Fruit fly (Drosophila melanogaster): ENCODE measurements around the gene CG4766.
A peak's percentile ranks its signal among the peaks of the same experiment; 100 is the strongest.

The CG4766 gene

DNA sequence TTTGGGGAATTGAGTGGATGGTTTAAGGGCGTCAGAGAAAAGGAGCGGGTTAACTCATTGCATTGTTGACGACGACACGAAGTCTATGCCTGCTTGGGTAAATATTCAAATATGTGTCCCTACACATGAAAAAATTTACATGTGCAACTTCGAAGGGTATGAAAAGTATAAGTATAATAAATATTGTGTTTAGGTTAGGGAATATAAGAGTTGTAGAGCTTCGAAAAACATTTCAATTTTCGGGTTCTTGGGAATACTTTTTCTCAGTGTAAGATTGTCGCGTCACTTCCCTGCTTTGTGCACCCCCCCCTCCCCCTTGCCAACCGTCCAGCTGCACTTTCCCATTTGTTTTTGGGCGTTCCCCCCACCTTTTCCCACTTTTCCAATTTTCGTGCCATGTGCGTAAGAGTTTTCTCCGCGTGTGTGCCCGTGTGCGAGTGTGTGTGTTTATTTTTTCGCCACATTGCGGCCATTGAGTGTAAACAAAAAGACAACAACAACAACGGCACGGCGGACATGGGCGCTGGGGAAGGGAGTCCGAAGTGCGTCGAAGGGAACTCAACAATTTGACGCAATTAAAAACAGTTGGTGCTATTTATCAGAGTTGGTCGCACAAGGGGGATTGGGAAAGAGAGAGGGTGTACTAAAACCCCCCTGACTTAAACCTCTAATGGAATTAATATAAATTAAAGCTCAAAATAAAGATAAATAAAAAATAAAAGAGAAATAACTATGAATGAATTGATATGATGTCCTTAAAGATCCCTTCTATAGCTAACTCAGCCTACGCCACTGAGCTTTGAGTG lies 30.5 kb downstream of the CG4766 start (continued):
- TF ChIP-seq sens (GFP tag) (peak; percentile 73), CG30431 (GFP tag; optimal IDR thresholded peaks at IDR 0.05) (peak; percentile 4), CG4820 (GFP tag; optimal IDR thresholded peaks at IDR 0.05) (peak; percentile 17), Dek (tag; optimal IDR thresholded peaks at IDR 0.05) (peak; percentile 6), CG11723 (GFP tag; optimal IDR thresholded peaks at IDR 0.05) (no peak), CG1602 (GFP tag; optimal IDR thresholded peaks at IDR 0.05) (peak; percentile 1), pho (GFP tag; optimal IDR thresholded peaks at IDR 0.05) (peak; percentile 41), Deaf1 (tag; optimal IDR thresholded peaks at IDR 0.05) (no peak), CG11085 (GFP tag; IDR thresholded peaks at IDR 0.05) (peak; percentile 29; the same call in 1 of the 2 replicates), CG10274 (GFP tag; optimal IDR thresholded peaks at IDR 0.05) (no peak), CG2889 (GFP tag; IDR thresholded peaks at IDR 0.05) (no peak; the same call in 2 of the 3 replicates), Elba2 (GFP tag; optimal IDR thresholded peaks at IDR 0.05) (no peak), CG9437 (GFP tag; optimal IDR thresholded peaks at IDR 0.05) (peak; percentile 11), Chrac-16 (GFP tag; optimal IDR thresholded peaks at IDR 0.05) (peak; percentile 42), Dp (GFP tag; optimal IDR thresholded peaks at IDR 0.05) (no peak), CHES-1-like (GFP tag; optimal IDR thresholded peaks at IDR 0.05) (no peak), CG1603 (tag; optimal IDR thresholded peaks at IDR 0.05) (peak; percentile 46), CG18599 (GFP tag; optimal IDR thresholded peaks at IDR 0.05) (peak; percentile 57), E2f2 (GFP tag; IDR thresholded peaks at IDR 0.05) (no peak), Gug (GFP tag; IDR thresholded peaks at IDR 0.05) (no peak; the same call in 3 of the 4 replicates), CG9797 (GFP tag; optimal IDR thresholded peaks at IDR 0.05) (no peak), gem (tag; optimal IDR thresholded peaks at IDR 0.05) (peak; percentile 65), peb (GFP tag; IDR thresholded peaks at IDR 0.05) (no peak), CG11093 (GFP tag; IDR thresholded peaks at IDR 0.05) (no peak; the same call in 2 of the 3 replicates), usp (GFP tag; optimal IDR thresholded peaks at IDR 0.05) (no peak), sens-2 (GFP tag; IDR thresholded peaks at IDR 0.05) (0 out of 2 replicates have a peak, but pooled peaks have one; percentile 49), Oli (tag; optimal IDR thresholded peaks at IDR 0.05) (peak; percentile 46), bsh (GFP tag; optimal IDR thresholded peaks at IDR 0.05) (peak in 1 of 2 experiments; percentile 39), ash1 (GFP tag; optimal IDR thresholded peaks at IDR 0.05) (no peak), CG18011 (GFP tag; optimal IDR thresholded peaks at IDR 0.05) (no peak), CG1832 (GFP tag; optimal IDR thresholded peaks at IDR 0.05) (no peak), lilli (GFP tag; optimal IDR thresholded peaks at IDR 0.05) (peak; percentile 23), Dref (GFP tag; IDR thresholded peaks at IDR 0.05) (no peak), Scr (GFP tag; IDR thresholded peaks at IDR 0.05; ENCODE audit: partially characterized antibody) (no peak), CG4707 (GFP tag; optimal IDR thresholded peaks at IDR 0.05) (no peak), Hr39 (optimal IDR thresholded peaks at IDR 0.05) (no peak), CG8388 (GFP tag; optimal IDR thresholded peaks at IDR 0.05) (peak; percentile 28), fu2 (GFP tag; optimal IDR thresholded peaks at IDR 0.05) (no peak), CG5180 (GFP tag; optimal IDR thresholded peaks at IDR 0.05) (peak; percentile 67), Bdp1 (GFP tag; optimal IDR thresholded peaks at IDR 0.05) (no peak), sqz (GFP tag; optimal IDR thresholded peaks at IDR 0.05) (peak; percentile 45), da (GFP tag; optimal IDR thresholded peaks at IDR 0.05) (no peak), Meics (GFP tag; optimal IDR thresholded peaks at IDR 0.05) (peak; percentile 10), Med (GFP tag) (peak; percentile 59), Mrtf (GFP tag; IDR thresholded peaks at IDR 0.05) (0 out of 3 replicates have a peak, but pooled peaks have one; percentile 4), hbn (GFP tag; IDR thresholded peaks at IDR 0.05; ENCODE audit: partially characterized antibody) (no peak), seq (GFP tag; IDR thresholded peaks at IDR 0.05) (no peak), lmd (GFP tag; IDR thresholded peaks at IDR 0.05) (peak; percentile 47), toy (GFP tag; IDR thresholded peaks at IDR 0.05) (no peak), CG1233 (GFP tag; optimal IDR thresholded peaks at IDR 0.05) (peak; percentile 33)

Measured in whole organism, embryonic.